Fruit fly (Drosophila melanogaster) whole organism, adult: Measurements from ENCODE around the gene CtsF.
A peak's percentile ranks its signal among the peaks of the same experiment; 100 is the strongest.

Source experiments
- CG12768 ChIP-seq: fragments of 200-800 bp; sonication (Bioruptor generic); optimal IDR thresholded peaks from 2 replicates; lab custom pipeline; 2017; ENCODE audit warnings: missing biosample characterization, missing genetic modification characterization, mild to moderate bottlenecking, moderate library complexity, missing genetic modification reagents
- CG33017 ChIP-seq: fragments of 200-800 bp; sonication (Bioruptor generic); optimal IDR thresholded peaks from 2 replicates; lab custom pipeline; 2018; ENCODE audit warnings: missing biosample characterization, mild to moderate bottlenecking, missing genetic modification characterization, moderate library complexity
- CG7045 ChIP-seq: fragments of 200-800 bp; sonication (Bioruptor generic); optimal IDR thresholded peaks from 2 replicates; lab custom pipeline; 2017; ENCODE audit warnings: missing biosample characterization, mild to moderate bottlenecking, missing genetic modification characterization
- Clk ChIP-seq: fragments of 200-800 bp; sonication (Bioruptor generic); optimal IDR thresholded peaks from 2 replicates; lab custom pipeline; 2017; ENCODE audit warnings: missing biosample characterization, missing genetic modification characterization
- bab1 ChIP-seq: fragments of 200-800 bp; sonication (Bioruptor generic); optimal IDR thresholded peaks from 3 replicates; lab custom pipeline; 2019; ENCODE audit warnings: missing biosample characterization, mild to moderate bottlenecking, missing genetic modification characterization, moderate library complexity
- ovo ChIP-seq: fragments of 200-800 bp; sonication (Bioruptor generic); optimal IDR thresholded peaks from 2 replicates; lab custom pipeline; 2016; ENCODE audit warnings: missing biosample characterization, missing genetic modification characterization
- pad ChIP-seq: fragments of 200-800 bp; sonication (Bioruptor generic); optimal IDR thresholded peaks from 3 replicates; lab custom pipeline; 2017; ENCODE audit warnings: missing biosample characterization, missing genetic modification characterization, mild to moderate bottlenecking, moderate library complexity, missing genetic modification reagents

DNA sequence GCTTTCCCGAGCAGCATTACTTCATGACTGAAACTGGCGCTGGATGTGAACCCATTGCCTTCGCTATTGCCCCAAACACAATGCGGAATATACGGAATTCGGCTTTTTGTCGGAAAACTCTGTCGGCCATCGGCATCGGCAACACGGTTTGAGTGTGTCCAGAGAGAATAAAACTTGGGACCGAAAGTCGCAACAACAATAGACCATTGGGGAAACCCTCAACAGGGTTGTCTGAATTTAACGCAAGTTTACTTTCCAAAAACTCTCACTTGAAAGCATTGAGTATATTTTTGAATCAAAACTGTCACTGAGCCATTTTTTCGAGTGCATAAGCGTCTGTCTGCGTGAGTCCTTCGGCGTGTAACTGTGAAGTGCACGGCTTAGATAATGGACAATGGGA is 53.2 kb downstream of the CtsF start:
- TF ChIP-seq Clk (GFP tag; lab: Kevin White, UChicago), result peak; percentile 17
- TF ChIP-seq pad (GFP tag; lab: Kevin White, UChicago), result no peak
- TF ChIP-seq CG7045 (GFP tag; lab: Kevin White, UChicago), result peak; percentile 50
- peak; percentile 55 for TF ChIP-seq CG12768 (GFP tag; lab: Kevin White, UChicago)
- no peak for TF ChIP-seq ovo (GFP tag; lab: Kevin White, UChicago)
- peak; percentile 56 for TF ChIP-seq CG33017 (tag; lab: Kevin White, UChicago)
- TF ChIP-seq bab1 (GFP tag; lab: Kevin White, UChicago), result no peak
